Comparison of ENCODE assay signal across 1 fruit fly cellular context in genomic region chrX:7571200-7571599, dm6.
A peak's percentile ranks its signal among the peaks of the same experiment; 100 is the strongest.
TF ChIP-seq lines count a peak whose summit lies in the region.

No protein-coding gene starts in this region.

TF ChIP-seq in whole organism, embryonic, 481 proteins besides CTCF, POLR2A, EP300 and RAD21 (continued from another document and continues in another):
- TF ChIP-seq CG12769 (tag; optimal IDR thresholded peaks at IDR 0.05; lab: Kevin White, UChicago) (no peak), chif (GFP tag; optimal IDR thresholded peaks at IDR 0.05; lab: Kevin White, UChicago) (peak in 1 of 2 experiments; percentile 45), shn (GFP tag; optimal IDR thresholded peaks at IDR 0.05; lab: Kevin White, UChicago) (no peak), CG6654 (GFP tag; optimal IDR thresholded peaks at IDR 0.05; lab: Kevin White, UChicago) (no peak), CG18619 (GFP tag; optimal IDR thresholded peaks at IDR 0.05; lab: Kevin White, UChicago) (no peak), CG34224 (GFP tag; IDR thresholded peaks at IDR 0.05; lab: Robert Waterston, UW; ENCODE audit: partially characterized antibody) (no peak), HLH3B (GFP tag; IDR thresholded peaks at IDR 0.05; lab: Robert Waterston, UW) (0 out of 2 replicates have a peak, but pooled peaks have one; percentile 31), dan (GFP tag; IDR thresholded peaks at IDR 0.05; lab: Robert Waterston, UW) (no peak), CG3065 (GFP tag; optimal IDR thresholded peaks at IDR 0.05; lab: Kevin White, UChicago) (no peak), bsh (GFP tag; optimal IDR thresholded peaks at IDR 0.05; lab: Kevin White, UChicago) (peak in 1 of 2 experiments; percentile 67), Camta (GFP tag; optimal IDR thresholded peaks at IDR 0.05; lab: Kevin White, UChicago) (peak; percentile 18), CG4328 (GFP tag; optimal IDR thresholded peaks at IDR 0.05; lab: Kevin White, UChicago) (no peak), tll (GFP tag; optimal IDR thresholded peaks at IDR 0.05; lab: Kevin White, UChicago) (no peak), Ets97D (GFP tag; optimal IDR thresholded peaks at IDR 0.05; lab: Kevin White, UChicago) (no peak), pan (optimal IDR thresholded peaks at IDR 0.05; lab: Kevin White, UChicago) (no peak), pan (GFP tag; optimal IDR thresholded peaks at IDR 0.05 in 1 of 2, IDR thresholded peaks at IDR 0.05 in 1 of 2) (peak in 1 of 2 experiments; percentile 35), gem (tag; optimal IDR thresholded peaks at IDR 0.05; lab: Kevin White, UChicago) (peak; percentile 66), CG6689 (GFP tag; IDR thresholded peaks at IDR 0.05; lab: Robert Waterston, UW) (peak; percentile 47), al (GFP tag; IDR thresholded peaks at IDR 0.05; lab: Robert Waterston, UW) (no peak), CG11695 (GFP tag; IDR thresholded peaks at IDR 0.05; lab: Robert Waterston, UW) (no peak), CG9437 (GFP tag; optimal IDR thresholded peaks at IDR 0.05; lab: Kevin White, UChicago) (no peak), CG7839 (tag; optimal IDR thresholded peaks at IDR 0.05; lab: Kevin White, UChicago) (peak; percentile 52), otp (GFP tag; IDR thresholded peaks at IDR 0.05; lab: Robert Waterston, UW) (0 out of 3 replicates have a peak, but pooled peaks have one; percentile 47), CG10431 (GFP tag; optimal IDR thresholded peaks at IDR 0.05; lab: Kevin White, UChicago) (no peak), Deaf1 (tag; optimal IDR thresholded peaks at IDR 0.05; lab: Kevin White, UChicago) (no peak), Atf-2 (GFP tag; optimal IDR thresholded peaks at IDR 0.05; lab: Kevin White, UChicago) (no peak), Gsc (GFP tag; IDR thresholded peaks at IDR 0.05; lab: Robert Waterston, UW) (no peak), BtbVII (GFP tag; optimal IDR thresholded peaks at IDR 0.05; lab: Kevin White, UChicago) (no peak), schlank (tag; optimal IDR thresholded peaks at IDR 0.05; lab: Kevin White, UChicago) (no peak), Ada2b (GFP tag; IDR thresholded peaks at IDR 0.05; lab: Robert Waterston, UW) (no peak), kni (GFP tag; optimal IDR thresholded peaks at IDR 0.05; lab: Kevin White, UChicago) (no peak), Chrac-16 (GFP tag; optimal IDR thresholded peaks at IDR 0.05; lab: Kevin White, UChicago) (peak; percentile 28), Spps (tag; optimal IDR thresholded peaks at IDR 0.05; lab: Kevin White, UChicago) (peak; percentile 53), aop (GFP tag; IDR thresholded peaks at IDR 0.05; lab: Robert Waterston, UW) (no peak), CG1603 (tag; optimal IDR thresholded peaks at IDR 0.05; lab: Kevin White, UChicago) (peak; percentile 66), Sin3A (optimal IDR thresholded peaks at IDR 0.05; lab: Kevin White, UChicago) (no peak), CG30431 (GFP tag; optimal IDR thresholded peaks at IDR 0.05; lab: Kevin White, UChicago) (peak; percentile 10), pzg (GFP tag; optimal IDR thresholded peaks at IDR 0.05; lab: Kevin White, UChicago) (no peak), CG5180 (GFP tag; optimal IDR thresholded peaks at IDR 0.05; lab: Kevin White, UChicago) (no peak), B-H2 (GFP tag; optimal IDR thresholded peaks at IDR 0.05; lab: Kevin White, UChicago) (no peak), Rx (GFP tag; IDR thresholded peaks at IDR 0.05; lab: Robert Waterston, UW) (no peak), CG8281 (tag; optimal IDR thresholded peaks at IDR 0.05; lab: Kevin White, UChicago) (no peak), CG2199 (GFP tag; IDR thresholded peaks at IDR 0.05; lab: Robert Waterston, UW) (no peak), CG10366 (GFP tag; IDR thresholded peaks at IDR 0.05; lab: Robert Waterston, UW) (peak; percentile 33; the same call in 1 of the 2 replicates), gce (GFP tag; IDR thresholded peaks at IDR 0.05; lab: Robert Waterston, UW) (0 out of 3 replicates have a peak, but pooled peaks have one; percentile 28), C15 (GFP tag; IDR thresholded peaks at IDR 0.05; lab: Robert Waterston, UW) (no peak), run (tag; optimal IDR thresholded peaks at IDR 0.05; lab: Kevin White, UChicago) (no peak), fd64A (GFP tag; optimal IDR thresholded peaks at IDR 0.05; lab: Kevin White, UChicago) (no peak), CG42726 (GFP tag; IDR thresholded peaks at IDR 0.05; lab: Robert Waterston, UW; ENCODE audit: partially characterized antibody) (no peak), CG14710 (tag; optimal IDR thresholded peaks at IDR 0.05; lab: Kevin White, UChicago) (peak; percentile 50), Abd-B (GFP tag; optimal IDR thresholded peaks at IDR 0.05; lab: Kevin White, UChicago) (peak; percentile 22), fd102C (GFP tag; optimal IDR thresholded peaks at IDR 0.05; lab: Kevin White, UChicago) (no peak), Kr (GFP tag; optimal IDR thresholded peaks at IDR 0.05; lab: Kevin White, UChicago) (no peak), CG17912 (GFP tag; optimal IDR thresholded peaks at IDR 0.05; lab: Kevin White, UChicago) (no peak), pum (GFP tag; optimal IDR thresholded peaks at IDR 0.05; lab: Kevin White, UChicago) (peak; percentile 31), fd3F (GFP tag; optimal IDR thresholded peaks at IDR 0.05; lab: Kevin White, UChicago) (no peak), sima (GFP tag; optimal IDR thresholded peaks at IDR 0.05; lab: Kevin White, UChicago) (no peak), Usf (GFP tag; optimal IDR thresholded peaks at IDR 0.05; lab: Kevin White, UChicago) (peak; percentile 1), Hr78 (GFP tag; optimal IDR thresholded peaks at IDR 0.05; lab: Kevin White, UChicago) (no peak), CG3281 (GFP tag; optimal IDR thresholded peaks at IDR 0.05; lab: Kevin White, UChicago) (no peak), Mes4 (GFP tag; optimal IDR thresholded peaks at IDR 0.05; lab: Kevin White, UChicago) (no peak), CG3163 (GFP tag; optimal IDR thresholded peaks at IDR 0.05; lab: Kevin White, UChicago) (no peak), sens-2 (GFP tag; IDR thresholded peaks at IDR 0.05; lab: Robert Waterston, UW) (peak; percentile 28; the same call in 1 of the 2 replicates), cg (GFP tag; optimal IDR thresholded peaks at IDR 0.05; lab: Kevin White, UChicago) (no peak), klu (GFP tag; IDR thresholded peaks at IDR 0.05; lab: Robert Waterston, UW) (no peak), Bteb2 (GFP tag; optimal IDR thresholded peaks at IDR 0.05; lab: Kevin White, UChicago) (no peak), CG32772 (GFP tag; IDR thresholded peaks at IDR 0.05; lab: Robert Waterston, UW) (peak; percentile 51), E2f2 (GFP tag; IDR thresholded peaks at IDR 0.05; lab: Robert Waterston, UW) (peak; percentile 23; the same call in 1 of the 2 replicates), HLHmδ (GFP tag; optimal IDR thresholded peaks at IDR 0.05; lab: Kevin White, UChicago) (no peak), CG12155 (GFP tag; optimal IDR thresholded peaks at IDR 0.05; lab: Kevin White, UChicago) (no peak), gcm (GFP tag; optimal IDR thresholded peaks at IDR 0.05; lab: Kevin White, UChicago) (peak; percentile 48), Mrtf (GFP tag; IDR thresholded peaks at IDR 0.05; lab: Robert Waterston, UW) (no peak), nmo (GFP tag; optimal IDR thresholded peaks at IDR 0.05; lab: Kevin White, UChicago) (peak; percentile 60), zfh1 (GFP tag; IDR thresholded peaks at IDR 0.05; lab: Robert Waterston, UW) (0 out of 3 replicates have a peak, but pooled peaks have one; percentile 25), CG7786 (GFP tag; optimal IDR thresholded peaks at IDR 0.05; lab: Kevin White, UChicago) (no peak), ash1 (GFP tag; optimal IDR thresholded peaks at IDR 0.05; lab: Kevin White, UChicago) (no peak), dati (GFP tag; IDR thresholded peaks at IDR 0.05; lab: Robert Waterston, UW) (no peak), Drgx (GFP tag; IDR thresholded peaks at IDR 0.05; lab: Robert Waterston, UW) (peak; percentile 36; the same call in 1 of the 2 replicates), CG11093 (GFP tag; IDR thresholded peaks at IDR 0.05; lab: Robert Waterston, UW) (no peak), Sox100B (GFP tag; optimal IDR thresholded peaks at IDR 0.05; lab: Kevin White, UChicago) (peak; percentile 28), bab2 (GFP tag; optimal IDR thresholded peaks at IDR 0.05; lab: Kevin White, UChicago) (peak; percentile 38), ci (GFP tag; IDR thresholded peaks at IDR 0.05; lab: Robert Waterston, UW) (peak; percentile 40; the same call in 1 of the 3 replicates), Rfx (GFP tag; IDR thresholded peaks at IDR 0.05; lab: Robert Waterston, UW) (no peak), ftz-f1 (GFP tag; optimal IDR thresholded peaks at IDR 0.05; lab: Kevin White, UChicago) (no peak), Dip3 (GFP tag; optimal IDR thresholded peaks at IDR 0.05; lab: Kevin White, UChicago) (no peak), CG9932 (GFP tag; IDR thresholded peaks at IDR 0.05; lab: Robert Waterston, UW) (no peak), NfI (GFP tag; optimal IDR thresholded peaks at IDR 0.05; lab: Kevin White, UChicago) (no peak), CG10565 (GFP tag; optimal IDR thresholded peaks at IDR 0.05; lab: Kevin White, UChicago) (no peak), crc (GFP tag; optimal IDR thresholded peaks at IDR 0.05; lab: Kevin White, UChicago) (no peak), CG4707 (GFP tag; optimal IDR thresholded peaks at IDR 0.05; lab: Kevin White, UChicago) (no peak), CG9609 (GFP tag; optimal IDR thresholded peaks at IDR 0.05; lab: Kevin White, UChicago) (no peak), E2f1 (GFP tag; IDR thresholded peaks at IDR 0.05; lab: Robert Waterston, UW) (peak; percentile 30; the same call in 1 of the 2 replicates), lmd (GFP tag; IDR thresholded peaks at IDR 0.05; lab: Robert Waterston, UW) (peak; percentile 43; the same call in 1 of the 2 replicates), lbe (GFP tag; optimal IDR thresholded peaks at IDR 0.05; lab: Kevin White, UChicago) (no peak), pita (GFP tag; optimal IDR thresholded peaks at IDR 0.05; lab: Kevin White, UChicago) (no peak), dmrt99B (tag; optimal IDR thresholded peaks at IDR 0.05; lab: Kevin White, UChicago) (peak; percentile 64), CG8388 (GFP tag; optimal IDR thresholded peaks at IDR 0.05; lab: Kevin White, UChicago) (peak; percentile 40), CG11085 (GFP tag; IDR thresholded peaks at IDR 0.05; lab: Robert Waterston, UW) (no peak), pfk (GFP tag; optimal IDR thresholded peaks at IDR 0.05; lab: Kevin White, UChicago) (no peak), CG5245 (GFP tag; optimal IDR thresholded peaks at IDR 0.05; lab: Kevin White, UChicago) (peak; percentile 7), Hsf (GFP tag; optimal IDR thresholded peaks at IDR 0.05; lab: Kevin White, UChicago) (peak; percentile 40), CG7928 (GFP tag; optimal IDR thresholded peaks at IDR 0.05; lab: Kevin White, UChicago) (no peak), gsb (GFP tag; IDR thresholded peaks at IDR 0.05; lab: Robert Waterston, UW) (no peak), psq (GFP tag; optimal IDR thresholded peaks at IDR 0.05; lab: Kevin White, UChicago) (no peak), CHES-1-like (GFP tag; optimal IDR thresholded peaks at IDR 0.05; lab: Kevin White, UChicago) (no peak), CG1024 (GFP tag; IDR thresholded peaks at IDR 0.05; lab: Robert Waterston, UW) (0 out of 2 replicates have a peak, but pooled peaks have one; percentile 42), Pdp1 (GFP tag; optimal IDR thresholded peaks at IDR 0.05; lab: Kevin White, UChicago) (peak in 1 of 2 experiments; percentile 40), zen (tag; optimal IDR thresholded peaks at IDR 0.05; lab: Kevin White, UChicago) (peak; percentile 38), sug (tag; optimal IDR thresholded peaks at IDR 0.05; lab: Kevin White, UChicago) (no peak), slp2 (GFP tag; optimal IDR thresholded peaks at IDR 0.05; lab: Kevin White, UChicago) (no peak), CoRest (tag; optimal IDR thresholded peaks at IDR 0.05; lab: Kevin White, UChicago) (peak; percentile 19), bcd (GFP tag; optimal IDR thresholded peaks at IDR 0.05; lab: Kevin White, UChicago) (no peak), CG15073 (GFP tag; optimal IDR thresholded peaks at IDR 0.05; lab: Kevin White, UChicago) (no peak), vfl (GFP tag; optimal IDR thresholded peaks at IDR 0.05; lab: Kevin White, UChicago) (no peak), CG11504 (tag; optimal IDR thresholded peaks at IDR 0.05; lab: Kevin White, UChicago) (peak; percentile 59), p53 (GFP tag; optimal IDR thresholded peaks at IDR 0.05; lab: Kevin White, UChicago) (no peak), CG14965 (GFP tag; optimal IDR thresholded peaks at IDR 0.05; lab: Kevin White, UChicago; ENCODE audit: borderline replicate concordance) (no peak), dpn (GFP tag; optimal IDR thresholded peaks at IDR 0.05; lab: Kevin White, UChicago) (peak in 1 of 2 experiments; percentile 1), tap (tag; optimal IDR thresholded peaks at IDR 0.05; lab: Kevin White, UChicago) (peak; percentile 20), sob (GFP tag; IDR thresholded peaks at IDR 0.05; lab: Robert Waterston, UW) (no peak), CG7987 (GFP tag; optimal IDR thresholded peaks at IDR 0.05; lab: Kevin White, UChicago) (no peak), ara (GFP tag; IDR thresholded peaks at IDR 0.05; lab: Robert Waterston, UW) (peak; percentile 63), eyg (GFP tag; optimal IDR thresholded peaks at IDR 0.05; lab: Kevin White, UChicago) (no peak), ind (GFP tag; optimal IDR thresholded peaks at IDR 0.05; lab: Kevin White, UChicago) (peak; percentile 31), rib (GFP tag; IDR thresholded peaks at IDR 0.05; lab: Robert Waterston, UW) (no peak), bigmax (GFP tag; optimal IDR thresholded peaks at IDR 0.05; lab: Kevin White, UChicago) (no peak), disco-r (GFP tag; optimal IDR thresholded peaks at IDR 0.05; lab: Kevin White, UChicago) (no peak), dm (GFP tag; optimal IDR thresholded peaks at IDR 0.05; lab: Kevin White, UChicago) (no peak), CG4854 (GFP tag; optimal IDR thresholded peaks at IDR 0.05; lab: Kevin White, UChicago) (no peak), emc (GFP tag; optimal IDR thresholded peaks at IDR 0.05; lab: Kevin White, UChicago) (no peak), Optix (GFP tag; IDR thresholded peaks at IDR 0.05; lab: Robert Waterston, UW) (no peak), Stat92E (GFP tag; optimal IDR thresholded peaks at IDR 0.05; lab: Kevin White, UChicago) (no peak), repo (GFP tag; optimal IDR thresholded peaks at IDR 0.05; lab: Kevin White, UChicago) (no peak), ab (GFP tag; optimal IDR thresholded peaks at IDR 0.05; lab: Kevin White, UChicago) (no peak), ken (GFP tag; IDR thresholded peaks at IDR 0.05; lab: Robert Waterston, UW) (no peak)
